Worm (Caenorhabditis elegans): ENCODE measurements around the gene mks-2.

- TF ChIP-seq W03F9.2 (tag; optimal IDR thresholded peaks at IDR 0.05), result no peak
- no peak for TF ChIP-seq him-1 (tag; optimal IDR thresholded peaks at IDR 0.05)
Measured at ce11 chrII:6196875-6197274, 22.4 kb downstream of the mks-2 start, which contains the start of the genes rbmx-2 and C30B5.2.

Measured in whole organism, L4/young adult.